Worm (Caenorhabditis elegans) whole organism, L1 larva: ENCODE results near the gene str-149.

ENCODE experiments used
- C04F5.9 ChIP-seq: sonication (generic microtip); optimal IDR thresholded peaks from 2 replicates; lab custom pipeline; 2016; ENCODE audit warnings: missing genetic modification characterization, missing compliant biosample characterization
- C16A3.4 ChIP-seq: fragments of 150-350 bp; optimal IDR thresholded peaks from 2 replicates; lab custom pipeline; 2014; ENCODE audit warnings: missing biosample characterization, missing genetic modification characterization
- Y116A8C.19 ChIP-seq: sonication (generic microtip); optimal IDR thresholded peaks from 2 replicates; lab custom pipeline; 2016; ENCODE audit warnings: missing compliant biosample characterization, missing genetic modification characterization, borderline replicate concordance
- ama-1 ChIP-seq: fragments of 150-350 bp; optimal IDR thresholded peaks from 2 replicates; lab custom pipeline; 2014
- blmp-1 ChIP-seq: fragments of 150-350 bp; optimal IDR thresholded peaks from 2 replicates; lab custom pipeline; 2014; ENCODE audit warnings: missing biosample characterization, missing genetic modification characterization
- ceh-88 ChIP-seq: fragments of 200-800 bp; sonication (Bioruptor generic); IDR thresholded peaks from 2 replicates; pipeline ENCODE4 v1.3.6; 2022; ENCODE audit warnings: missing genetic modification characterization, missing compliant biosample characterization
- ceh-90 ChIP-seq: sonication (generic microtip); optimal IDR thresholded peaks from 2 replicates; lab custom pipeline; 2016; ENCODE audit warnings: missing genetic modification characterization, missing compliant biosample characterization
- ces-1 ChIP-seq: fragments of 150-350 bp; optimal IDR thresholded peaks from 2 replicates; lab custom pipeline; 2014; ENCODE audit warnings: missing biosample characterization, missing genetic modification reagents, missing genetic modification characterization
- dpl-1 ChIP-seq, 3 experiments: fragments of 150-350 bp in 2 of 3; sonication (generic microtip) in 1 of 3; optimal IDR thresholded peaks; 2 replicates each; lab custom pipeline; 2014 to 2017; ENCODE audit warnings: missing biosample characterization in 3 of 3, missing genetic modification characterization in 3 of 3, missing genetic modification reagents in 3 of 3
- efl-1 ChIP-seq, 4 experiments: fragments of 150-350 bp; optimal IDR thresholded peaks in 3 of 4; peaks in 1 of 4; 1 replicate in 1 of 4; 2 replicates in 3 of 4; lab custom pipeline; 2014; ENCODE audit warnings: missing biosample characterization in 2 of 4, missing genetic modification characterization in 2 of 4, missing genetic modification reagents in 2 of 4
- efl-3 ChIP-seq: fragments of 200-800 bp; sonication (Bioruptor generic); optimal IDR thresholded peaks from 2 replicates; lab custom pipeline; 2018; ENCODE audit warnings: mild to moderate bottlenecking, missing genetic modification characterization, missing compliant biosample characterization
- egl-27 ChIP-seq, 2 experiments: fragments of 150-350 bp in 1 of 2; sonication (generic microtip); optimal IDR thresholded peaks; 3 replicates each; lab custom pipeline; 2017 to 2018; ENCODE audit warnings: missing biosample characterization in 2 of 2, missing genetic modification characterization in 2 of 2, missing genetic modification reagents in 2 of 2
- elt-2 ChIP-seq: sonication (generic microtip); optimal IDR thresholded peaks from 2 replicates; lab custom pipeline; 2016; ENCODE audit warnings: missing genetic modification characterization, mild to moderate bottlenecking, inconsistent platforms, missing compliant biosample characterization, missing genetic modification reagents
- elt-3 ChIP-seq, 6 experiments: fragments of 150-350 bp in 1 of 6; sonication (generic microtip); optimal IDR thresholded peaks; 2 replicates each; lab custom pipeline; 2017 to 2018; ENCODE audit warnings: missing biosample characterization in 6 of 6, missing genetic modification characterization in 6 of 6, inconsistent platforms in 1 of 6
- fkh-10 ChIP-seq: sonication (generic microtip); optimal IDR thresholded peaks from 2 replicates; lab custom pipeline; 2017; ENCODE audit warnings: missing biosample characterization, missing genetic modification reagents, missing genetic modification characterization
- grh-1 ChIP-seq: fragments of 200-800 bp; sonication (Bioruptor generic); IDR thresholded peaks from 2 replicates; pipeline ENCODE4 v1.3.6; 2022; ENCODE audit warnings: missing genetic modification reagents, missing genetic modification characterization, missing compliant biosample characterization
- hlh-17 ChIP-seq: fragments of 200-800 bp; sonication (Bioruptor generic); optimal IDR thresholded peaks from 2 replicates; lab custom pipeline; 2018; ENCODE audit warnings: missing genetic modification characterization, mild to moderate bottlenecking, missing compliant biosample characterization, moderate library complexity, borderline replicate concordance
- irx-1 ChIP-seq: sonication (generic microtip); optimal IDR thresholded peaks from 2 replicates; lab custom pipeline; 2016; ENCODE audit warnings: missing genetic modification characterization, missing compliant biosample characterization
- isw-1 ChIP-seq: fragments of 200-800 bp; sonication (Bioruptor generic); IDR thresholded peaks from 2 replicates; pipeline ENCODE4 v1.3.6; 2022; ENCODE audit warnings: missing genetic modification characterization, missing compliant biosample characterization
- lin-14 ChIP-seq: fragments of 200-800 bp; sonication (Bioruptor generic); optimal IDR thresholded peaks from 2 replicates; lab custom pipeline; 2018; ENCODE audit warnings: mild to moderate bottlenecking, missing genetic modification characterization, moderate library complexity, missing compliant biosample characterization
- lin-15B ChIP-seq: fragments of 150-350 bp; sonication (generic microtip); optimal IDR thresholded peaks from 3 replicates; lab custom pipeline; 2014; ENCODE audit warnings: missing biosample characterization, missing genetic modification characterization
- lir-3 ChIP-seq: sonication (generic microtip); optimal IDR thresholded peaks from 2 replicates; lab custom pipeline; 2016; ENCODE audit warnings: mild to moderate bottlenecking, missing genetic modification characterization, moderate library complexity, missing compliant biosample characterization; ENCODE audit not compliant: poor library complexity
- lsy-2 ChIP-seq, 2 experiments: fragments of 150-350 bp; optimal IDR thresholded peaks; 2 replicates each; lab custom pipeline; 2014; ENCODE audit warnings: missing biosample characterization in 2 of 2, missing genetic modification characterization in 2 of 2
- mdl-1 ChIP-seq, 2 experiments: fragments of 150-350 bp; optimal IDR thresholded peaks; 2 replicates each; lab custom pipeline; 2014 to 2017; ENCODE audit warnings: missing biosample characterization in 2 of 2, missing genetic modification characterization in 2 of 2, inconsistent platforms in 1 of 2
- nhr-19 ChIP-seq: fragments of 200-800 bp; sonication (Bioruptor generic); conservative IDR thresholded peaks from 2 replicates; pipeline ENCODE4 v1.3.6; 2022; ENCODE audit warnings: missing genetic modification characterization, missing compliant biosample characterization
- nhr-237 ChIP-seq: fragments of 150-350 bp; optimal IDR thresholded peaks from 2 replicates; lab custom pipeline; 2014; ENCODE audit warnings: missing biosample characterization, missing genetic modification characterization
- nhr-28 ChIP-seq: fragments of 150-350 bp; optimal IDR thresholded peaks from 2 replicates; lab custom pipeline; 2014; ENCODE audit warnings: missing biosample characterization, missing genetic modification characterization
- nhr-71 ChIP-seq: sonication (generic microtip); optimal IDR thresholded peaks from 2 replicates; lab custom pipeline; 2016; ENCODE audit warnings: mild to moderate bottlenecking, missing genetic modification characterization, moderate library complexity, missing compliant biosample characterization
- nhr-76 ChIP-seq: sonication (generic microtip); optimal IDR thresholded peaks from 2 replicates; lab custom pipeline; 2017; ENCODE audit warnings: missing biosample characterization, missing genetic modification characterization
- nhr-77 ChIP-seq: fragments of 150-350 bp; optimal IDR thresholded peaks from 2 replicates; lab custom pipeline; 2014; ENCODE audit warnings: missing biosample characterization, missing genetic modification characterization
- nhr-85 ChIP-seq: sonication (generic microtip); peaks from one replicate; lab custom pipeline; 2016; ENCODE audit warnings: missing genetic modification characterization, inconsistent platforms, missing compliant biosample characterization
- rnt-1 ChIP-seq: sonication (generic microtip); optimal IDR thresholded peaks from 2 replicates; lab custom pipeline; 2016; ENCODE audit warnings: mild to moderate bottlenecking, missing genetic modification characterization, moderate library complexity, missing compliant biosample characterization
- skn-1 ChIP-seq: fragments of 150-350 bp; optimal IDR thresholded peaks from 2 replicates; lab custom pipeline; 2014; ENCODE audit warnings: missing biosample characterization, missing genetic modification characterization
- snpc-4 ChIP-seq: fragments of 150-350 bp; optimal IDR thresholded peaks from 2 replicates; lab custom pipeline; 2014; ENCODE audit warnings: missing biosample characterization, missing genetic modification characterization
- snu-23 ChIP-seq: sonication (generic microtip); optimal IDR thresholded peaks from 2 replicates; lab custom pipeline; 2016; ENCODE audit warnings: missing genetic modification characterization, missing compliant biosample characterization
- sptf-1 ChIP-seq: fragments of 150-350 bp; optimal IDR thresholded peaks from 2 replicates; lab custom pipeline; 2014; ENCODE audit warnings: missing biosample characterization, missing genetic modification characterization
- sup-37 ChIP-seq: fragments of 200-800 bp; sonication (Bioruptor generic); optimal IDR thresholded peaks from 2 replicates; lab custom pipeline; 2018; ENCODE audit warnings: mild to moderate bottlenecking, missing genetic modification characterization, missing compliant biosample characterization
- tlp-1 ChIP-seq: fragments of 150-350 bp; optimal IDR thresholded peaks from 2 replicates; lab custom pipeline; 2014; ENCODE audit warnings: missing biosample characterization, missing genetic modification characterization
- unc-130 ChIP-seq: fragments of 150-350 bp; optimal IDR thresholded peaks from 2 replicates; lab custom pipeline; 2017; ENCODE audit warnings: missing biosample characterization, missing genetic modification characterization, inconsistent platforms
- unc-86 ChIP-seq: sonication (generic microtip); optimal IDR thresholded peaks from 2 replicates; lab custom pipeline; 2016; ENCODE audit warnings: missing genetic modification characterization, missing compliant biosample characterization
- xbp-1 ChIP-seq: sonication (generic microtip); optimal IDR thresholded peaks from 2 replicates; lab custom pipeline; 2016; ENCODE audit warnings: missing genetic modification characterization, missing compliant biosample characterization
- zag-1 ChIP-seq: fragments of 150-350 bp; optimal IDR thresholded peaks from 2 replicates; lab custom pipeline; 2014; ENCODE audit warnings: missing biosample characterization, missing genetic modification characterization

str-149 gene

ce11 chrV:16592947-16593791 is 19.9 kb downstream of the str-149 start:
- TF ChIP-seq Y116A8C.19 (tag; lab: Kevin White, UChicago) (no peak), elt-2 (tag; lab: Kevin White, UChicago) (peak; percentile 68), egl-27 (tag; optimal IDR thresholded peaks at IDR 0.05; lab: Kevin White, UChicago) (no peak), hlh-17 (GFP tag; lab: Kevin White, UChicago) (no peak), isw-1 (GFP tag; lab: Robert Waterston, UW) (no peak), irx-1 (tag; lab: Kevin White, UChicago) (no peak), lsy-2 (tag; optimal IDR thresholded peaks at IDR 0.05; lab: Kevin White, UChicago) (no peak), snpc-4 (no peak), dpl-1 (GFP tag; optimal IDR thresholded peaks at IDR 0.05; lab: Kevin White, UChicago) (no peak), elt-3 (tag; optimal IDR thresholded peaks at IDR 0.05; lab: Kevin White, UChicago) (peak in 1 of 6 experiments; percentile 37), grh-1 (no peak), efl-1 (optimal IDR thresholded peaks at IDR 0.05; lab: Kevin White, UChicago) (no peak), efl-1 (GFP tag; optimal IDR thresholded peaks at IDR 0.05 in 1 of 2; lab: Kevin White, UChicago) (peak in 1 of 2 experiments; percentile 50), nhr-19 (GFP tag; lab: Robert Waterston, UW) (peak; percentile 9; the same call in 1 of the 2 replicates)

DNA sequence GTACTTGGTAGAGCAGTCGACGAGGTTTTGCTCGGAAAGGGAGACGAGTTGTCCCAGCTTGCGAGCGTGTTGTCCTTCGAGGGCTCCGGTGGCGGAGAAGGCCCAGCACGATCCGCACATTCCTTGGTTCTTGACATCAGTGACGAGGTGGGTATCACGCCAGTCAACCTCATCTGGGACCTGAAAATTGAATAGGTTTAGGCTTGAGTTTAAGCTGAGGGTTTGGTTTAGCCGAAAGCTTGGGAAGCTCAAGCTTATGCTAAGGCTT is 20.5 kb downstream of the str-149 start:
- TF ChIP-seq ama-1 (lab: Kevin White, UChicago) (peak; percentile 6), lsy-2 (tag; optimal IDR thresholded peaks at IDR 0.05; lab: Kevin White, UChicago) (no peak)

- TF ChIP-seq elt-3 (tag; optimal IDR thresholded peaks at IDR 0.05; lab: Kevin White, UChicago) (peak in 1 of 6 experiments; percentile 47), mdl-1 (tag; optimal IDR thresholded peaks at IDR 0.05; lab: Kevin White, UChicago) (no peak), lin-14 (GFP tag; lab: Kevin White, UChicago) (peak; percentile 41), lir-3 (tag; lab: Kevin White, UChicago) (peak; percentile 12), snu-23 (peak; percentile 30), ceh-88 (GFP tag; lab: Robert Waterston, UW) (no peak), tlp-1 (tag; lab: Kevin White, UChicago) (no peak), rnt-1 (tag; lab: Kevin White, UChicago) (peak; percentile 68), nhr-237 (tag; lab: Kevin White, UChicago) (no peak), zag-1 (no peak), nhr-71 (tag; lab: Kevin White, UChicago) (peak; percentile 60), lsy-2 (tag; optimal IDR thresholded peaks at IDR 0.05; lab: Kevin White, UChicago) (peak; percentile 16), unc-130 (tag; lab: Kevin White, UChicago) (no peak), nhr-19 (GFP tag; lab: Robert Waterston, UW) (peak; percentile 48), blmp-1 (peak; percentile 24), nhr-77 (no peak)
These were observed 21.2 kb downstream of the str-149 start for ce11 chrV:16594514-16594913.

DNA sequence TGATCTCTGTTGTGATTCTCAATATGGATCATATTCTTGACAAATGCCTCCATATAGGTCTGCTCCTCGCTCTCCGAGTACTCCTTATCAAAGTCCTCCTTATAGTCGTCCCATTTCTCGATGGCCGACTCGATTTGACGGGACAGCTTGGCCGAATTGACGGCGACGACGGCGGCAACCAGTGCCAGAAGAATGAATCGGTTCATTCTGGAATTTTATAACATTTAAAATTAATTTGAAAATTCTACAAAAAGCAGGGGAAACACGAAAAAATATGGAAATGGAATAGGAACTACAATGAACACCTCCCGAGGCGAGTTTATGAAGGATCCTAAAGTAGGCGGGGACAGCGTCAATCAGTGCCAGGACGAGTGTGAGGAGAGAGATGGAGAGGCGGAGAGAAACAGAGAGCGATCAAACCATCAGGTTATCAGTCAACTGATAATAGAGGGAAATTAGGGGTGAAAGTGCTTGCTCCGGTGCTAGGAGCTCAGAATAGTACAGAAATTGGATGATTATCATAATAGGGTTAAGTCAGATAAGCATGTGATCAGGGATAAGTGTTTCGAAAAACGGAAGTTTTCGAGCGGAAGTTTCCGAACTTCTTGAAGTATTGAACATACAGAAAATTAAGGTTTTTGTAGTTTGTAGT is 22.0 kb downstream of the str-149 start, which contains the start of gene cpl-1:
Gene cpl-1 (minus strand): TSS at position 207 of the 652 bp plus-strand sequence.
- TF ChIP-seq nhr-85 (tag; lab: Kevin White, UChicago), result no peak
- TF ChIP-seq elt-2 (tag; lab: Kevin White, UChicago), result peak; percentile 88
- no peak for TF ChIP-seq nhr-77
- no peak for TF ChIP-seq xbp-1 (tag; lab: Kevin White, UChicago)
- TF ChIP-seq ces-1, result no peak
- TF ChIP-seq Y116A8C.19 (tag; lab: Kevin White, UChicago), result no peak
- TF ChIP-seq unc-86 (tag; lab: Kevin White, UChicago), result no peak
- TF ChIP-seq C16A3.4, result no peak
- no peak for TF ChIP-seq sptf-1 (tag; lab: Kevin White, UChicago)
- no peak for TF ChIP-seq skn-1 (tag; lab: Kevin White, UChicago)
- TF ChIP-seq ceh-90 (tag; lab: Kevin White, UChicago), result no peak
- no peak for TF ChIP-seq sup-37
- TF ChIP-seq C04F5.9 (tag; lab: Kevin White, UChicago), result no peak
- TF ChIP-seq ceh-88 (GFP tag; lab: Robert Waterston, UW), result no peak
- TF ChIP-seq nhr-28 (tag; lab: Kevin White, UChicago), result no peak
- TF ChIP-seq irx-1 (tag; lab: Kevin White, UChicago), result no peak
- no peak for TF ChIP-seq efl-3 (GFP tag; lab: Kevin White, UChicago)
- no peak for TF ChIP-seq lsy-2 (tag; optimal IDR thresholded peaks at IDR 0.05; lab: Kevin White, UChicago)
- TF ChIP-seq efl-1 (optimal IDR thresholded peaks at IDR 0.05; lab: Kevin White, UChicago), result no peak
- TF ChIP-seq efl-1 (GFP tag; optimal IDR thresholded peaks at IDR 0.05 in 1 of 2; lab: Kevin White, UChicago), result peak in 1 of 2 experiments; percentile 87
- TF ChIP-seq nhr-76 (tag; lab: Kevin White, UChicago), result no peak
- no peak for TF ChIP-seq hlh-17 (GFP tag; lab: Kevin White, UChicago)
- no peak for TF ChIP-seq fkh-10
- TF ChIP-seq ama-1 (lab: Kevin White, UChicago), result peak; percentile 88
- peak; percentile 4 for TF ChIP-seq blmp-1
- TF ChIP-seq lin-15B (tag; lab: Kevin White, UChicago), result no peak
